Worm (Caenorhabditis elegans) whole organism, young adult: ENCODE data around the gene W02B12.12.

Source experiments
- B0035.1 ChIP-seq: sonication (generic microtip); optimal IDR thresholded peaks from 2 replicates; lab custom pipeline; 2016; ENCODE audit warnings: missing genetic modification characterization, mild to moderate bottlenecking, missing compliant biosample characterization, missing genotype, missing genetic modification reagents
- C17E4.6 ChIP-seq: fragments of 200-800 bp; sonication (Bioruptor generic); IDR thresholded peaks from 2 replicates; pipeline ENCODE4 v1.3.6; 2022; ENCODE audit warnings: missing genetic modification reagents, missing genetic modification characterization, missing compliant biosample characterization
- F10E7.11 ChIP-seq: sonication (generic microtip); optimal IDR thresholded peaks from 2 replicates; lab custom pipeline; 2017; ENCODE audit warnings: mild to moderate bottlenecking, missing genetic modification characterization, moderate library complexity, missing compliant biosample characterization
- F23B12.7 ChIP-seq: sonication (generic microtip); optimal IDR thresholded peaks from 2 replicates; lab custom pipeline; 2017; ENCODE audit warnings: missing genetic modification characterization, mild to moderate bottlenecking, missing compliant biosample characterization, antibody characterized with exemption, moderate library complexity; ENCODE audit not compliant: insufficient read depth
- F33H1.4 ChIP-seq: fragments of 200-800 bp; sonication (Bioruptor generic); IDR thresholded peaks from 2 replicates; pipeline ENCODE4 v1.3.6; 2022; ENCODE audit warnings: missing genetic modification reagents, missing genetic modification characterization, missing compliant biosample characterization
- F52B5.7 ChIP-seq: sonication (generic microtip); optimal IDR thresholded peaks from 2 replicates; lab custom pipeline; 2016; ENCODE audit warnings: mild to moderate bottlenecking, missing genetic modification characterization, missing compliant biosample characterization
- F55B11.4 ChIP-seq: sonication (generic microtip); optimal IDR thresholded peaks from 2 replicates; lab custom pipeline; 2016; ENCODE audit warnings: missing compliant biosample characterization, missing genetic modification characterization, borderline replicate concordance; ENCODE audit not compliant: insufficient read depth
- K12H6.12 ChIP-seq: fragments of 200-800 bp; sonication (Bioruptor generic); optimal IDR thresholded peaks from 2 replicates; lab custom pipeline; 2018; ENCODE audit warnings: mild to moderate bottlenecking, missing genetic modification characterization, missing compliant biosample characterization
- ZK185.1 ChIP-seq: sonication (generic microtip); optimal IDR thresholded peaks from 2 replicates; lab custom pipeline; 2016; ENCODE audit warnings: mild to moderate bottlenecking, missing genetic modification characterization, missing compliant biosample characterization; ENCODE audit not compliant: poor library complexity, severe bottlenecking
- aptf-3 ChIP-seq: fragments of 200-800 bp; sonication (Bioruptor generic); IDR thresholded peaks from 2 replicates; pipeline ENCODE4 v1.3.6; 2022; ENCODE audit warnings: missing genetic modification characterization, missing compliant biosample characterization
- attf-5 ChIP-seq: fragments of 200-800 bp; sonication (Bioruptor generic); optimal IDR thresholded peaks from 2 replicates; lab custom pipeline; 2018; ENCODE audit warnings: mild to moderate bottlenecking, missing genetic modification characterization, missing compliant biosample characterization
- ceh-100 ChIP-seq: fragments of 200-800 bp; sonication (Bioruptor generic); IDR thresholded peaks from 2 replicates; pipeline ENCODE4 v1.3.6; 2022; ENCODE audit warnings: missing genetic modification reagents, missing genetic modification characterization, missing compliant biosample characterization
- ceh-58 ChIP-seq: fragments of 200-800 bp; sonication (Bioruptor generic); IDR thresholded peaks from 2 replicates; pipeline ENCODE4 v1.3.6; 2022; ENCODE audit warnings: missing genetic modification characterization, missing compliant biosample characterization
- ceh-79 ChIP-seq: sonication (generic microtip); optimal IDR thresholded peaks from 2 replicates; lab custom pipeline; 2017; ENCODE audit warnings: mild to moderate bottlenecking, missing genetic modification characterization, missing compliant biosample characterization
- die-1 ChIP-seq: sonication (generic microtip); optimal IDR thresholded peaks from 2 replicates; lab custom pipeline; 2016; ENCODE audit warnings: missing genotype, mild to moderate bottlenecking, missing genetic modification characterization, missing compliant biosample characterization
- dpff-1 ChIP-seq: sonication (generic microtip); optimal IDR thresholded peaks from 2 replicates; lab custom pipeline; 2017; ENCODE audit warnings: mild to moderate bottlenecking, missing genetic modification characterization, missing compliant biosample characterization
- egl-44 ChIP-seq: fragments of 200-800 bp; sonication (Bioruptor generic); IDR thresholded peaks from 2 replicates; pipeline ENCODE4 v1.3.6; 2022; ENCODE audit warnings: missing genetic modification reagents, missing genetic modification characterization, missing compliant biosample characterization
- egrh-3 ChIP-seq: fragments of 200-800 bp; sonication (Bioruptor generic); IDR thresholded peaks from 2 replicates; pipeline ENCODE4 v1.3.6; 2022; ENCODE audit warnings: missing genetic modification reagents, missing genetic modification characterization, missing compliant biosample characterization
- ets-4 ChIP-seq: fragments of 200-800 bp; sonication (Bioruptor generic); optimal IDR thresholded peaks from 2 replicates; lab custom pipeline; 2018; ENCODE audit warnings: mild to moderate bottlenecking, missing genetic modification characterization, missing compliant biosample characterization
- gei-17 ChIP-seq: fragments of 200-800 bp; sonication (Bioruptor generic); optimal IDR thresholded peaks from 2 replicates; lab custom pipeline; 2018; ENCODE audit warnings: mild to moderate bottlenecking, missing genetic modification characterization, missing compliant biosample characterization
- hlh-26 ChIP-seq: fragments of 200-800 bp; sonication (Bioruptor generic); conservative IDR thresholded peaks from 2 replicates; pipeline ENCODE4 v1.3.6; 2022; ENCODE audit warnings: missing genetic modification reagents, missing genetic modification characterization, missing compliant biosample characterization
- hsf-1 ChIP-seq: fragments of 200-800 bp; sonication (Bioruptor generic); IDR thresholded peaks from 2 replicates; pipeline ENCODE4 v1.3.6; 2022; ENCODE audit warnings: missing genetic modification reagents, missing genetic modification characterization, missing compliant biosample characterization
- lin-26 ChIP-seq: fragments of 200-800 bp; sonication (Bioruptor generic); IDR thresholded peaks from 2 replicates; pipeline ENCODE4 v1.3.6; 2022; ENCODE audit warnings: missing genetic modification reagents, missing genetic modification characterization, missing compliant biosample characterization
- lsl-1 ChIP-seq: fragments of 200-800 bp; sonication (Bioruptor generic); optimal IDR thresholded peaks from 2 replicates; lab custom pipeline; 2018; ENCODE audit warnings: mild to moderate bottlenecking, missing genetic modification characterization, moderate library complexity, missing compliant biosample characterization
- nhr-120 ChIP-seq: fragments of 200-800 bp; sonication (Bioruptor generic); IDR thresholded peaks from 2 replicates; pipeline ENCODE4 v1.3.6; 2022; ENCODE audit warnings: missing genetic modification characterization, missing compliant biosample characterization
- nhr-90 ChIP-seq: sonication (generic microtip); optimal IDR thresholded peaks from 2 replicates; lab custom pipeline; 2016; ENCODE audit warnings: missing genotype, mild to moderate bottlenecking, missing genetic modification characterization, missing compliant biosample characterization
- sea-2 ChIP-seq: fragments of 200-800 bp; sonication (Bioruptor generic); IDR thresholded peaks from 2 replicates; pipeline ENCODE4 v1.3.6; 2022; ENCODE audit warnings: missing genetic modification characterization, missing compliant biosample characterization
- snpc-1.1 ChIP-seq: sonication (generic microtip); optimal IDR thresholded peaks from 2 replicates; lab custom pipeline; 2017; ENCODE audit warnings: missing genetic modification characterization, mild to moderate bottlenecking, missing compliant biosample characterization, antibody characterized with exemption, moderate library complexity, missing genotype, missing genetic modification reagents; ENCODE audit not compliant: insufficient read depth
- snpc-1.3 ChIP-seq: sonication (generic microtip); optimal IDR thresholded peaks from 2 replicates; lab custom pipeline; 2017; ENCODE audit warnings: missing genetic modification characterization, mild to moderate bottlenecking, missing compliant biosample characterization, antibody characterized with exemption, moderate library complexity, missing genotype, missing genetic modification reagents; ENCODE audit not compliant: insufficient read depth
- snpc-4 ChIP-seq, 5 experiments: fragments of 150-350 bp in 1 of 5; sonication (generic microtip) in 4 of 5; optimal IDR thresholded peaks; 2 replicates each; lab custom pipeline; 2014 to 2018; ENCODE audit warnings: missing genetic modification characterization in 5 of 5, missing biosample characterization in 3 of 5, antibody characterized with exemption in 2 of 5, mild to moderate bottlenecking in 2 of 5, missing compliant biosample characterization in 2 of 5, missing genotype in 2 of 5, moderate library complexity in 2 of 5, missing genetic modification reagents in 1 of 5
- tbp1 ChIP-seq: fragments of 200-800 bp; sonication (Bioruptor generic); optimal IDR thresholded peaks from 2 replicates; lab custom pipeline; 2018; ENCODE audit warnings: mild to moderate bottlenecking, missing genetic modification characterization, missing compliant biosample characterization
- tlf-1 ChIP-seq: fragments of 200-800 bp; sonication (Bioruptor generic); optimal IDR thresholded peaks from 2 replicates; lab custom pipeline; 2018; ENCODE audit warnings: mild to moderate bottlenecking, missing genetic modification characterization, missing compliant biosample characterization
- ztf-22 ChIP-seq: fragments of 200-800 bp; sonication (Bioruptor generic); optimal IDR thresholded peaks from 2 replicates; lab custom pipeline; 2018; ENCODE audit warnings: mild to moderate bottlenecking, missing genetic modification characterization, moderate library complexity, missing compliant biosample characterization
- ztf-3 ChIP-seq: fragments of 200-800 bp; sonication (Bioruptor generic); optimal IDR thresholded peaks from 2 replicates; lab custom pipeline; 2018; ENCODE audit warnings: mild to moderate bottlenecking, missing genetic modification characterization, missing compliant biosample characterization

Gene W02B12.12

ce11 chrII:11479076-11479475 is at the start of gene W02B12.12:
Gene W02B12.12, minus strand, starts transcription at chrII:11479176.
- no peak for TF ChIP-seq dpff-1 (tag; lab: Kevin White, UChicago)
- TF ChIP-seq F52B5.7 (tag; lab: Kevin White, UChicago) = no peak
- TF ChIP-seq ztf-3 (GFP tag; lab: Kevin White, UChicago) = no peak
- TF ChIP-seq aptf-3 (GFP tag; lab: Robert Waterston, UW) = no peak

ce11 chrII:11526954-11527353 is 48.0 kb upstream of the W02B12.12 start, which contains the start of gene age-1:
Gene age-1, minus strand, starts transcription at chrII:11527054.
- no peak for TF ChIP-seq snpc-1.3
- TF ChIP-seq dpff-1 (tag; lab: Kevin White, UChicago) = no peak
- TF ChIP-seq snpc-4 (GFP tag; optimal IDR thresholded peaks at IDR 0.05; lab: Kevin White, UChicago) = no peak
- TF ChIP-seq snpc-4 (tag; optimal IDR thresholded peaks at IDR 0.05; lab: Kevin White, UChicago) = no peak
- no peak for TF ChIP-seq F52B5.7 (tag; lab: Kevin White, UChicago)
- no peak for TF ChIP-seq tlf-1 (GFP tag; lab: Kevin White, UChicago)
- no peak for TF ChIP-seq hlh-26 (GFP tag; lab: Robert Waterston, UW)
- TF ChIP-seq F23B12.7 (tag; lab: Kevin White, UChicago) = no peak

- TF ChIP-seq tbp1 (GFP tag; lab: Kevin White, UChicago) = no peak
- no peak for TF ChIP-seq B0035.1 (tag; lab: Kevin White, UChicago)
- no peak for TF ChIP-seq C17E4.6 (GFP tag; lab: Robert Waterston, UW)
- no peak for TF ChIP-seq egl-44
- no peak for TF ChIP-seq F33H1.4 (GFP tag; lab: Robert Waterston, UW)
- no peak for TF ChIP-seq nhr-120 (GFP tag; lab: Robert Waterston, UW)
Observed at ce11 chrII:11521300-11521699, 42.3 kb upstream of the W02B12.12 start, which contains the start of gene Y62F5A.10. Gene Y62F5A.10, plus strand, starts transcription at chrII:11521600.

ce11 chrII:11518184-11518583 is 39.2 kb upstream of the W02B12.12 start, which contains the start of gene B0334.10:
Gene B0334.10, plus strand, starts transcription at chrII:11518484.
- TF ChIP-seq ceh-100 (no peak), sea-2 (no peak), F55B11.4 (tag; lab: Kevin White, UChicago) (no peak), ceh-79 (tag; lab: Kevin White, UChicago) (no peak), die-1 (tag; lab: Kevin White, UChicago) (no peak), ets-4 (no peak), egrh-3 (no peak)

- no peak for TF ChIP-seq lin-26 (GFP tag; lab: Robert Waterston, UW)
Observed at ce11 chrII:11514775-11515174, 35.8 kb upstream of the W02B12.12 start, which contains the start of gene srh-44. Gene srh-44, plus strand, starts transcription at chrII:11515075.

ce11 chrII:11512921-11513320 is 33.9 kb upstream of the W02B12.12 start:
- TF ChIP-seq snpc-1.1 = no peak
- no peak for TF ChIP-seq gei-17 (GFP tag; lab: Kevin White, UChicago)
- no peak for TF ChIP-seq hsf-1
- TF ChIP-seq nhr-90 (tag; lab: Kevin White, UChicago) = no peak
- no peak for TF ChIP-seq ztf-22 (GFP tag; lab: Kevin White, UChicago)
- no peak for TF ChIP-seq K12H6.12 (tag; lab: Kevin White, UChicago)
- no peak for TF ChIP-seq attf-5 (GFP tag; lab: Kevin White, UChicago)
- TF ChIP-seq ZK185.1 (tag; lab: Kevin White, UChicago) = no peak
- no peak for TF ChIP-seq F10E7.11 (tag; lab: Kevin White, UChicago)
- no peak for TF ChIP-seq lsl-1 (GFP tag; lab: Kevin White, UChicago)
- TF ChIP-seq ceh-58 (GFP tag; lab: Robert Waterston, UW) = no peak
